Worm (Caenorhabditis elegans): ENCODE measurements around the gene cest-26.

The cest-26 gene

ce11 chrX:4395073-4395850 is 42.2 kb downstream of the cest-26 start:
- TF ChIP-seq unc-62 (GFP tag; optimal IDR thresholded peaks at IDR 0.05), result no peak

- TF ChIP-seq unc-62 (GFP tag; optimal IDR thresholded peaks at IDR 0.05), result no peak
Measured at ce11 chrX:4391680-4392079, 45.8 kb downstream of the cest-26 start.

ce11 chrX:4388834-4389409 is 48.5 kb downstream of the cest-26 start, which contains the start of gene dpy-23:
TSS of gene dpy-23 (plus strand) at chrX:4389359.
- no peak for TF ChIP-seq unc-62 (GFP tag; optimal IDR thresholded peaks at IDR 0.05)

ce11 chrX:4386493-4386892 is 51.0 kb downstream of the cest-26 start:
- TF ChIP-seq unc-62 (GFP tag; optimal IDR thresholded peaks at IDR 0.05), result no peak

ce11 chrX:4383316-4383936 is 54.0 kb downstream of the cest-26 start, which contains the start of gene lst-2:
TSS of gene lst-2 (minus strand) at chrX:4383366.
- TF ChIP-seq unc-62 (GFP tag; optimal IDR thresholded peaks at IDR 0.05), result no peak
